Fruit fly (Drosophila melanogaster) whole organism, embryonic: ENCODE measurements around the gene CG43931.

ENCODE experiments used
- CG11695 ChIP-seq: fragments of 200-800 bp; sonication (Bioruptor generic); IDR thresholded peaks from 3 replicates; pipeline ENCODE4 v1.3.6; 2022; ENCODE audit warnings: missing biosample characterization, missing genetic modification characterization
- CG11723 ChIP-seq: fragments of 200-800 bp; sonication (Bioruptor generic); optimal IDR thresholded peaks from 2 replicates; lab custom pipeline; 2017; ENCODE audit warnings: missing biosample characterization, mild to moderate bottlenecking, missing genetic modification characterization
- CG12219 ChIP-seq: fragments of 200-800 bp; sonication (Bioruptor generic); optimal IDR thresholded peaks from 3 replicates; lab custom pipeline; 2018; ENCODE audit warnings: missing biosample characterization, mild to moderate bottlenecking, missing genetic modification characterization
- CG12769 ChIP-seq: fragments of 200-800 bp; sonication (Bioruptor generic); optimal IDR thresholded peaks from 2 replicates; lab custom pipeline; 2019; ENCODE audit warnings: missing biosample characterization, mild to moderate bottlenecking, missing genetic modification characterization, moderate library complexity
- CG13123 ChIP-seq: fragments of 200-800 bp; sonication (Bioruptor generic); optimal IDR thresholded peaks from 2 replicates; lab custom pipeline; 2016; ENCODE audit warnings: missing biosample characterization, missing genetic modification characterization
- CG17829 ChIP-seq: fragments of 200-800 bp; optimal IDR thresholded peaks from 2 replicates; lab custom pipeline; 2019; ENCODE audit warnings: missing biosample characterization, mild to moderate bottlenecking, missing genetic modification characterization, moderate library complexity
- CG1832 ChIP-seq: fragments of 200-800 bp; sonication (Bioruptor generic); optimal IDR thresholded peaks from 2 replicates; lab custom pipeline; 2017; ENCODE audit warnings: missing biosample characterization, mild to moderate bottlenecking, missing genetic modification characterization, inconsistent platforms
- CG18599 ChIP-seq: fragments of 200-800 bp; sonication (Bioruptor generic); optimal IDR thresholded peaks from 3 replicates; lab custom pipeline; 2017; ENCODE audit warnings: missing biosample characterization, missing genetic modification characterization, mild to moderate bottlenecking, moderate library complexity, missing genetic modification reagents
- CG2889 ChIP-seq: fragments of 200-800 bp; sonication (Bioruptor generic); IDR thresholded peaks from 3 replicates; pipeline ENCODE4 v1.3.6; 2022; ENCODE audit warnings: missing biosample characterization, missing genetic modification characterization
- CG3065 ChIP-seq: fragments of 200-800 bp; sonication (Bioruptor generic); optimal IDR thresholded peaks from 2 replicates; lab custom pipeline; 2016; ENCODE audit warnings: missing biosample characterization, missing genetic modification characterization
- CG32532 ChIP-seq: fragments of 200-800 bp; sonication (Bioruptor generic); IDR thresholded peaks from 2 replicates; pipeline ENCODE4 v1.3.6; 2022; ENCODE audit warnings: missing biosample characterization, missing genetic modification characterization
- CG3995 ChIP-seq: fragments of 200-800 bp; sonication (Bioruptor generic); optimal IDR thresholded peaks from 3 replicates; lab custom pipeline; 2016; ENCODE audit warnings: missing biosample characterization, missing genetic modification characterization
- CG6175 ChIP-seq: fragments of 200-800 bp; sonication (Bioruptor generic); IDR thresholded peaks from 3 replicates; pipeline ENCODE4 v1.3.6; 2022; ENCODE audit warnings: missing biosample characterization, missing genetic modification characterization
- CG6765 ChIP-seq: fragments of 200-800 bp; sonication (Bioruptor generic); optimal IDR thresholded peaks from 3 replicates; lab custom pipeline; 2017; ENCODE audit warnings: missing biosample characterization, mild to moderate bottlenecking, missing genetic modification characterization
- CG6791 ChIP-seq: fragments of 200-800 bp; sonication (Bioruptor generic); IDR thresholded peaks from 3 replicates; pipeline ENCODE4 v1.3.6; 2022; ENCODE audit warnings: missing biosample characterization, missing genetic modification characterization; ENCODE audit not compliant: partially characterized antibody
- CG7357 ChIP-seq: fragments of 200-800 bp; sonication (Bioruptor generic); IDR thresholded peaks from 3 replicates; pipeline ENCODE4 v1.3.6; 2022; ENCODE audit warnings: missing biosample characterization, missing genetic modification characterization
- CG7372 ChIP-seq: fragments of 200-800 bp; sonication (Bioruptor generic); IDR thresholded peaks from 2 replicates; pipeline ENCODE4 v1.3.6; 2022; ENCODE audit warnings: missing biosample characterization, missing genetic modification characterization
- CG7556 ChIP-seq: fragments of 200-800 bp; sonication (Bioruptor generic); optimal IDR thresholded peaks from 2 replicates; lab custom pipeline; 2017; ENCODE audit warnings: missing biosample characterization, mild to moderate bottlenecking, missing genetic modification characterization
- CG7839 ChIP-seq: fragments of 200-800 bp; sonication (Bioruptor generic); optimal IDR thresholded peaks from 3 replicates; lab custom pipeline; 2018; ENCODE audit warnings: missing biosample characterization, mild to moderate bottlenecking, missing genetic modification characterization, moderate library complexity
- CG8944 ChIP-seq: fragments of 200-800 bp; sonication (Bioruptor generic); optimal IDR thresholded peaks from 3 replicates; lab custom pipeline; 2016; ENCODE audit warnings: missing biosample characterization, missing genetic modification characterization
- CG9609 ChIP-seq: fragments of 200-800 bp; sonication (Bioruptor generic); optimal IDR thresholded peaks from 3 replicates; lab custom pipeline; 2016; ENCODE audit warnings: missing biosample characterization, missing genetic modification characterization
- CG9876 ChIP-seq: fragments of 200-800 bp; sonication (Bioruptor generic); optimal IDR thresholded peaks from 2 replicates; lab custom pipeline; 2016; ENCODE audit warnings: missing biosample characterization, missing genetic modification characterization
- CTCF ChIP-seq: fragments of 200-800 bp; sonication (Bioruptor generic); optimal IDR thresholded peaks from 2 replicates; lab custom pipeline; 2017; ENCODE audit warnings: missing biosample characterization, mild to moderate bottlenecking, missing genetic modification characterization, moderate library complexity
- CoRest ChIP-seq: fragments of 200-800 bp; sonication (Bioruptor generic); optimal IDR thresholded peaks from 3 replicates; lab custom pipeline; 2018; ENCODE audit warnings: missing biosample characterization, mild to moderate bottlenecking, missing genetic modification characterization, moderate library complexity
- E2f1 ChIP-seq: fragments of 200-800 bp; sonication (Bioruptor generic); IDR thresholded peaks from 2 replicates; pipeline ENCODE4 v1.3.6; 2022; ENCODE audit warnings: missing biosample characterization, missing genetic modification characterization
- Hand ChIP-seq: fragments of 200-800 bp; sonication (Bioruptor generic); optimal IDR thresholded peaks from 2 replicates; lab custom pipeline; 2017; ENCODE audit warnings: mild to moderate bottlenecking, missing biosample characterization, missing genetic modification reagents, missing genetic modification characterization
- HmgD ChIP-seq: fragments of 200-800 bp; sonication (Bioruptor generic); optimal IDR thresholded peaks from 3 replicates; lab custom pipeline; 2016; ENCODE audit warnings: missing biosample characterization, missing genetic modification characterization
- HmgZ ChIP-seq: fragments of 200-800 bp; sonication (Bioruptor generic); optimal IDR thresholded peaks from 2 replicates; lab custom pipeline; 2018; ENCODE audit warnings: missing biosample characterization, mild to moderate bottlenecking, missing genetic modification characterization
- MESR4 ChIP-seq: fragments of 200-800 bp; sonication (Bioruptor generic); optimal IDR thresholded peaks from 2 replicates; lab custom pipeline; 2018; ENCODE audit warnings: missing biosample characterization, mild to moderate bottlenecking, missing genetic modification characterization, moderate library complexity
- NfI ChIP-seq: fragments of 200-800 bp; sonication (Bioruptor generic); optimal IDR thresholded peaks from 3 replicates; lab custom pipeline; 2018; ENCODE audit warnings: missing biosample characterization, mild to moderate bottlenecking, missing genetic modification characterization, moderate library complexity
- Trl ChIP-seq, 3 experiments: fragments of >200 bp in 2 of 3; fragments of 200-800 bp in 1 of 3; sonication (Bioruptor generic) in 1 of 3; optimal IDR thresholded peaks; 2 replicates in 1 of 3; 3 replicates in 2 of 3; lab custom pipeline; 2016 to 2017; ENCODE audit warnings: missing biosample characterization in 1 of 3, missing genetic modification characterization in 1 of 3
- Xrp1 ChIP-seq: fragments of 200-800 bp; sonication (Bioruptor generic); IDR thresholded peaks from 2 replicates; pipeline ENCODE4 v1.3.6; 2022; ENCODE audit warnings: missing biosample characterization, missing genetic modification characterization
- bcd ChIP-seq: fragments of 200-800 bp; sonication (Bioruptor generic); optimal IDR thresholded peaks from 2 replicates; lab custom pipeline; 2017; ENCODE audit warnings: missing biosample characterization, mild to moderate bottlenecking, missing genetic modification characterization
- croc ChIP-seq: fragments of 200-800 bp; sonication (Bioruptor generic); conservative IDR thresholded peaks from 3 replicates; pipeline ENCODE4 v1.3.6; 2022; ENCODE audit warnings: missing biosample characterization, missing genetic modification characterization
- da ChIP-seq: fragments of 200-800 bp; sonication (Bioruptor generic); optimal IDR thresholded peaks from 2 replicates; lab custom pipeline; 2016; ENCODE audit warnings: missing biosample characterization, missing genetic modification characterization
- dan ChIP-seq: fragments of 200-800 bp; sonication (Bioruptor generic); IDR thresholded peaks from 2 replicates; pipeline ENCODE4 v1.3.6; 2022; ENCODE audit warnings: missing biosample characterization, missing genetic modification characterization
- dati ChIP-seq: fragments of 200-800 bp; sonication (Bioruptor generic); IDR thresholded peaks from 2 replicates; pipeline ENCODE4 v1.3.6; 2022; ENCODE audit warnings: missing biosample characterization, missing genetic modification characterization
- fd96Cb ChIP-seq: fragments of 200-800 bp; sonication (Bioruptor generic); optimal IDR thresholded peaks from 2 replicates; lab custom pipeline; 2018; ENCODE audit warnings: missing biosample characterization, mild to moderate bottlenecking, missing genetic modification characterization, moderate library complexity
- gro ChIP-seq: fragments of 200-800 bp; sonication (Bioruptor generic); optimal IDR thresholded peaks from 2 replicates; lab custom pipeline; 2016; ENCODE audit warnings: missing biosample characterization, missing genetic modification characterization
- kay ChIP-seq: fragments of 200-800 bp; sonication (Bioruptor generic); optimal IDR thresholded peaks from 2 replicates; lab custom pipeline; 2016; ENCODE audit warnings: missing biosample characterization, missing genetic modification characterization
- nerfin-1 ChIP-seq: fragments of 200-800 bp; sonication (Bioruptor generic); optimal IDR thresholded peaks from 3 replicates; lab custom pipeline; 2019; ENCODE audit warnings: missing biosample characterization, mild to moderate bottlenecking, missing genetic modification characterization, moderate library complexity
- nom ChIP-seq: fragments of 200-800 bp; sonication (Bioruptor generic); optimal IDR thresholded peaks from 2 replicates; lab custom pipeline; 2017; ENCODE audit warnings: missing biosample characterization, missing genetic modification characterization, mild to moderate bottlenecking, moderate library complexity, missing genetic modification reagents
- onecut ChIP-seq: fragments of 200-800 bp; sonication (Bioruptor generic); IDR thresholded peaks from 2 replicates; pipeline ENCODE4 v1.3.6; 2022; ENCODE audit warnings: missing biosample characterization, missing genetic modification characterization
- pan ChIP-seq, 4 experiments: fragments of >200 bp in 3 of 4; fragments of 200-800 bp in 1 of 4; sonication (Bioruptor generic) in 1 of 4; optimal IDR thresholded peaks in 3 of 4; IDR thresholded peaks in 1 of 4; 2 replicates each; pipeline versions ENCODE4 v1.3.6 to Lab custom; 2017 to 2022; ENCODE audit warnings: missing biosample characterization in 2 of 4, missing genetic modification characterization in 2 of 4, mixed read lengths in 1 of 4
- prd ChIP-seq, 3 experiments: fragments of >200 bp in 2 of 3; fragments of 200-800 bp in 1 of 3; sonication (Bioruptor generic) in 1 of 3; optimal IDR thresholded peaks in 2 of 3; IDR thresholded peaks in 1 of 3; 2 replicates in 2 of 3; 3 replicates in 1 of 3; pipeline versions ENCODE4 v1.3.6 to Lab custom; 2017 to 2022; ENCODE audit warnings: missing biosample characterization in 1 of 3, missing genetic modification characterization in 1 of 3
- row ChIP-seq: fragments of 200-800 bp; sonication (Bioruptor generic); IDR thresholded peaks from 3 replicates; pipeline ENCODE4 v1.3.6; 2022; ENCODE audit warnings: missing biosample characterization, missing genetic modification characterization
- scrt ChIP-seq: fragments of 200-800 bp; sonication (Bioruptor generic); optimal IDR thresholded peaks from 2 replicates; lab custom pipeline; 2018; ENCODE audit warnings: missing biosample characterization, mild to moderate bottlenecking, missing genetic modification characterization, moderate library complexity
- slou ChIP-seq: fragments of 200-800 bp; sonication (Bioruptor generic); optimal IDR thresholded peaks from 3 replicates; lab custom pipeline; 2016; ENCODE audit warnings: missing biosample characterization, missing genetic modification characterization
- so ChIP-seq: fragments of 200-800 bp; sonication (Bioruptor generic); IDR thresholded peaks from 3 replicates; pipeline ENCODE4 v1.3.6; 2022; ENCODE audit warnings: missing biosample characterization, missing genetic modification characterization
- sob ChIP-seq: fragments of 200-800 bp; sonication (Bioruptor generic); IDR thresholded peaks from 2 replicates; pipeline ENCODE4 v1.3.6; 2022; ENCODE audit warnings: missing biosample characterization, missing genetic modification characterization
- trem ChIP-seq: fragments of 200-800 bp; optimal IDR thresholded peaks from 3 replicates; lab custom pipeline; 2019; ENCODE audit warnings: missing biosample characterization, mild to moderate bottlenecking, missing genetic modification characterization, moderate library complexity

Gene CG43931

dm6 chr3L:20944180-20944579 lies 46.8 kb downstream of the CG43931 start (continued):
- TF ChIP-seq pan (optimal IDR thresholded peaks at IDR 0.05; lab: Kevin White, UChicago) (no peak), pan (GFP tag; optimal IDR thresholded peaks at IDR 0.05 in 1 of 2, IDR thresholded peaks at IDR 0.05 in 1 of 2) (no peak), CG7839 (tag; lab: Kevin White, UChicago) (no peak), nerfin-1 (tag; lab: Kevin White, UChicago) (no peak), Hand (GFP tag; lab: Kevin White, UChicago) (no peak), onecut (GFP tag; lab: Robert Waterston, UW) (peak; percentile 35; the same call in 1 of the 2 replicates), CTCF (GFP tag; lab: Kevin White, UChicago) (no peak), croc (GFP tag; lab: Robert Waterston, UW) (no peak), CG3995 (GFP tag; lab: Kevin White, UChicago) (no peak), Trl (optimal IDR thresholded peaks at IDR 0.05; lab: Kevin White, UChicago) (no peak), Trl (GFP tag; optimal IDR thresholded peaks at IDR 0.05; lab: Kevin White, UChicago) (peak; percentile 41), slou (GFP tag; lab: Kevin White, UChicago) (no peak), CoRest (tag; lab: Kevin White, UChicago) (no peak), scrt (GFP tag; lab: Kevin White, UChicago) (no peak), gro (GFP tag; lab: Kevin White, UChicago) (no peak), MESR4 (no peak), CG6175 (no peak), CG9876 (GFP tag; lab: Kevin White, UChicago) (peak; percentile 55), E2f1 (GFP tag; lab: Robert Waterston, UW) (no peak), CG11695 (no peak), CG13123 (GFP tag; lab: Kevin White, UChicago) (peak; percentile 14), HmgD (GFP tag; lab: Kevin White, UChicago) (no peak), dan (no peak), CG8944 (no peak), bcd (GFP tag; lab: Kevin White, UChicago) (peak; percentile 24), CG17829 (tag; lab: Kevin White, UChicago) (peak; percentile 27), nom (GFP tag; lab: Kevin White, UChicago) (no peak), CG9609 (peak; percentile 12), CG6791 (GFP tag; lab: Robert Waterston, UW) (no peak), row (no peak), CG7372 (no peak), Xrp1 (peak; percentile 67), CG32532 (GFP tag; lab: Robert Waterston, UW) (no peak), so (peak; percentile 51; the same call in 1 of the 3 replicates), CG1832 (GFP tag; lab: Kevin White, UChicago) (no peak), prd (optimal IDR thresholded peaks at IDR 0.05; lab: Kevin White, UChicago) (no peak), prd (GFP tag; IDR thresholded peaks at IDR 0.05; lab: Robert Waterston, UW) (0 out of 3 replicates have a peak, but pooled peaks have one; percentile 8), dati (GFP tag; lab: Robert Waterston, UW) (no peak), sob (no peak), CG7357 (GFP tag; lab: Robert Waterston, UW) (no peak), trem (tag; lab: Kevin White, UChicago) (peak; percentile 3), NfI (no peak), CG12769 (tag; lab: Kevin White, UChicago) (peak; percentile 29), CG6765 (GFP tag; lab: Kevin White, UChicago) (no peak), CG2889 (GFP tag; lab: Robert Waterston, UW) (no peak), kay (GFP tag; lab: Kevin White, UChicago) (no peak), fd96Cb (tag; lab: Kevin White, UChicago) (no peak), CG12219 (peak; percentile 25), CG3065 (GFP tag; lab: Kevin White, UChicago) (no peak), da (GFP tag; lab: Kevin White, UChicago) (no peak), CG18599 (GFP tag; lab: Kevin White, UChicago) (peak; percentile 28), HmgZ (tag; lab: Kevin White, UChicago) (no peak), CG11723 (GFP tag; lab: Kevin White, UChicago) (peak; percentile 22), CG7556 (GFP tag; lab: Kevin White, UChicago) (no peak)
